Fruit fly (Drosophila melanogaster) whole organism, pupa: Measurements from ENCODE around the gene CG34034.
A peak's percentile ranks its signal among the peaks of the same experiment; 100 is the strongest.

Source experiments
- CG10348 ChIP-seq: fragments of 200-800 bp; sonication (Bioruptor generic); IDR thresholded peaks from 2 replicates; pipeline ENCODE4 v1.3.6; 2022; ENCODE audit warnings: missing biosample characterization, missing genetic modification characterization
- CG12605 ChIP-seq: fragments of 200-800 bp; sonication (Bioruptor generic); IDR thresholded peaks from 2 replicates; pipeline ENCODE4 v1.3.6; 2022; ENCODE audit warnings: missing biosample characterization, missing genetic modification characterization
- CG13204 ChIP-seq: fragments of 200-800 bp; sonication (Bioruptor generic); optimal IDR thresholded peaks from 2 replicates; lab custom pipeline; 2018; ENCODE audit warnings: missing biosample characterization, mild to moderate bottlenecking, missing genetic modification characterization, moderate library complexity
- CG14655 ChIP-seq: fragments of 200-800 bp; sonication (Bioruptor generic); optimal IDR thresholded peaks from 3 replicates; lab custom pipeline; 2017; ENCODE audit warnings: mild to moderate bottlenecking, missing biosample characterization, missing genetic modification reagents, missing genetic modification characterization
- CG15710 ChIP-seq: fragments of 200-800 bp; sonication (Bioruptor generic); optimal IDR thresholded peaks from 2 replicates; lab custom pipeline; 2018; ENCODE audit warnings: missing biosample characterization, mild to moderate bottlenecking, missing genetic modification characterization, moderate library complexity
- CG17806 ChIP-seq: fragments of 200-800 bp; sonication (Bioruptor generic); optimal IDR thresholded peaks from 2 replicates; lab custom pipeline; 2018; ENCODE audit warnings: missing biosample characterization, mild to moderate bottlenecking, missing genetic modification characterization, moderate library complexity
- CG32121 ChIP-seq: fragments of 200-800 bp; sonication (Bioruptor generic); IDR thresholded peaks from 2 replicates; pipeline ENCODE4 v1.3.6; 2022; ENCODE audit warnings: missing biosample characterization, missing genetic modification characterization
- CG34367 ChIP-seq: fragments of 200-800 bp; sonication (Bioruptor generic); optimal IDR thresholded peaks from 2 replicates; lab custom pipeline; 2018; ENCODE audit warnings: missing biosample characterization, mild to moderate bottlenecking, missing genetic modification characterization
- CG4496 ChIP-seq: fragments of 200-800 bp; sonication (Bioruptor generic); IDR thresholded peaks from 3 replicates; pipeline ENCODE4 v1.3.6; 2022; ENCODE audit warnings: missing biosample characterization, missing genetic modification characterization
- CG8159 ChIP-seq: fragments of 200-800 bp; sonication (Bioruptor generic); optimal IDR thresholded peaks from 3 replicates; lab custom pipeline; 2018; ENCODE audit warnings: missing biosample characterization, mild to moderate bottlenecking, missing genetic modification characterization, moderate library complexity
- CG8301 ChIP-seq: fragments of 200-800 bp; sonication (Bioruptor generic); optimal IDR thresholded peaks from 2 replicates; lab custom pipeline; 2018; ENCODE audit warnings: missing biosample characterization, mild to moderate bottlenecking, missing genetic modification characterization
- CG9948 ChIP-seq: fragments of 200-800 bp; sonication (Bioruptor generic); optimal IDR thresholded peaks from 2 replicates; lab custom pipeline; 2018; ENCODE audit warnings: missing biosample characterization, mild to moderate bottlenecking, missing genetic modification characterization, moderate library complexity
- D1 ChIP-seq: fragments of 200-800 bp; sonication (Bioruptor generic); optimal IDR thresholded peaks from 2 replicates; lab custom pipeline; 2018; ENCODE audit warnings: missing biosample characterization, mild to moderate bottlenecking, missing genetic modification characterization, moderate library complexity
- EcR ChIP-seq: fragments of 200-800 bp; sonication (Bioruptor generic); optimal IDR thresholded peaks from 3 replicates; lab custom pipeline; 2019; ENCODE audit warnings: missing biosample characterization, missing genetic modification characterization, mild to moderate bottlenecking, moderate library complexity, missing genetic modification reagents
- Ets98B ChIP-seq: fragments of 200-800 bp; sonication (Bioruptor generic); IDR thresholded peaks from 2 replicates; pipeline ENCODE4 v1.3.6; 2022; ENCODE audit warnings: missing biosample characterization, missing genetic modification characterization
- Pif1A ChIP-seq: fragments of 200-800 bp; sonication (Bioruptor generic); optimal IDR thresholded peaks from 3 replicates; lab custom pipeline; 2016; ENCODE audit warnings: missing biosample characterization, missing genetic modification characterization
- Pif1B ChIP-seq: fragments of 200-800 bp; sonication (Bioruptor generic); optimal IDR thresholded peaks from 3 replicates; lab custom pipeline; 2016; ENCODE audit warnings: missing biosample characterization, missing genetic modification characterization
- Snoo ChIP-seq: fragments of 200-800 bp; sonication (Bioruptor generic); optimal IDR thresholded peaks from 3 replicates; lab custom pipeline; 2017; ENCODE audit warnings: missing biosample characterization, mild to moderate bottlenecking, missing genetic modification characterization, inconsistent platforms
- fd96Ca ChIP-seq: fragments of 200-800 bp; sonication (Bioruptor generic); IDR thresholded peaks from 3 replicates; pipeline ENCODE4 v1.3.6; 2022; ENCODE audit warnings: missing biosample characterization, missing genetic modification characterization
- gl ChIP-seq: fragments of 200-800 bp; sonication (Bioruptor generic); optimal IDR thresholded peaks from 2 replicates; lab custom pipeline; 2018; ENCODE audit warnings: missing biosample characterization, mild to moderate bottlenecking, missing genetic modification characterization
- rn ChIP-seq: fragments of 200-800 bp; sonication (Bioruptor generic); IDR thresholded peaks from 2 replicates; pipeline ENCODE4 v1.3.6; 2022; ENCODE audit warnings: missing biosample characterization, missing genetic modification characterization

CG34034 gene

dm6 chr3R:21719420-21719933 lies 19.4 kb downstream of the CG34034 start, which contains the start of gene CG31176:
TSS of gene CG31176 (minus strand) at chr3R:21719660.
- TF ChIP-seq CG34367 (tag; lab: Kevin White, UChicago), result no peak
- TF ChIP-seq CG13204 (GFP tag; lab: Kevin White, UChicago), result no peak
- no peak for TF ChIP-seq CG4496 (GFP tag; lab: Robert Waterston, UW)
- TF ChIP-seq CG9948 (tag; lab: Kevin White, UChicago), result no peak
- TF ChIP-seq CG12605 (GFP tag; lab: Robert Waterston, UW), result peak; percentile 11; the same call in 1 of the 2 replicates
- no peak for TF ChIP-seq Pif1A

dm6 chr3R:21704439-21704838 lies 34.5 kb downstream of the CG34034 start:
- TF ChIP-seq CG8301 (tag; lab: Kevin White, UChicago) (no peak), CG13204 (GFP tag; lab: Kevin White, UChicago) (no peak), CG12605 (GFP tag; lab: Robert Waterston, UW) (peak; percentile 60; the same call in 1 of the 2 replicates), CG14655 (GFP tag; lab: Kevin White, UChicago) (peak; percentile 14), CG32121 (GFP tag; lab: Robert Waterston, UW) (0 out of 2 replicates have a peak, but pooled peaks have one; percentile 17), CG17806 (tag; lab: Kevin White, UChicago) (no peak), EcR (no peak), Snoo (tag; lab: Kevin White, UChicago) (peak; percentile 67), rn (GFP tag; lab: Robert Waterston, UW) (no peak), gl (tag; lab: Kevin White, UChicago) (no peak), D1 (tag; lab: Kevin White, UChicago) (no peak), Pif1B (GFP tag; lab: Kevin White, UChicago) (peak; percentile 49), fd96Ca (GFP tag; lab: Robert Waterston, UW) (no peak), Ets98B (GFP tag; lab: Robert Waterston, UW) (peak; percentile 58), CG8159 (no peak), CG15710 (tag; lab: Kevin White, UChicago) (no peak), CG10348 (GFP tag; lab: Robert Waterston, UW) (no peak), CG4496 (GFP tag; lab: Robert Waterston, UW) (peak; percentile 65; the same call in 1 of the 3 replicates), CG9948 (tag; lab: Kevin White, UChicago) (no peak), Pif1A (peak; percentile 64), CG34367 (tag; lab: Kevin White, UChicago) (no peak)

- no peak for TF ChIP-seq CG8159
- TF ChIP-seq CG15710 (tag; lab: Kevin White, UChicago), result no peak
- no peak for TF ChIP-seq CG17806 (tag; lab: Kevin White, UChicago)
- peak; percentile 69; the same call in 2 of the 3 replicates for TF ChIP-seq CG4496 (GFP tag; lab: Robert Waterston, UW)
- no peak for TF ChIP-seq gl (tag; lab: Kevin White, UChicago)
- TF ChIP-seq Pif1A, result peak; percentile 46
- TF ChIP-seq CG32121 (GFP tag; lab: Robert Waterston, UW), result peak; percentile 77
- peak; percentile 14 for TF ChIP-seq Snoo (tag; lab: Kevin White, UChicago)
- peak; percentile 22 for TF ChIP-seq Pif1B (GFP tag; lab: Kevin White, UChicago)
- TF ChIP-seq D1 (tag; lab: Kevin White, UChicago), result no peak
- TF ChIP-seq CG14655 (GFP tag; lab: Kevin White, UChicago), result peak; percentile 59
- no peak for TF ChIP-seq CG12605 (GFP tag; lab: Robert Waterston, UW)
- no peak for TF ChIP-seq EcR
- peak; percentile 76 for TF ChIP-seq Ets98B (GFP tag; lab: Robert Waterston, UW)
- TF ChIP-seq fd96Ca (GFP tag; lab: Robert Waterston, UW), result no peak
- TF ChIP-seq CG10348 (GFP tag; lab: Robert Waterston, UW), result 0 out of 2 replicates have a peak, but pooled peaks have one; percentile 11
- TF ChIP-seq CG9948 (tag; lab: Kevin White, UChicago), result no peak
- no peak for TF ChIP-seq CG13204 (GFP tag; lab: Kevin White, UChicago)
- TF ChIP-seq CG8301 (tag; lab: Kevin White, UChicago), result peak; percentile 65
- TF ChIP-seq CG34367 (tag; lab: Kevin White, UChicago), result no peak
- peak; percentile 45; the same call in 1 of the 2 replicates for TF ChIP-seq rn (GFP tag; lab: Robert Waterston, UW)
Observed at dm6 chr3R:21703346-21703745, 35.6 kb downstream of the CG34034 start.

dm6 chr3R:21701529-21701928 lies 37.4 kb downstream of the CG34034 start:
- no peak for TF ChIP-seq CG10348 (GFP tag; lab: Robert Waterston, UW)
- TF ChIP-seq CG4496 (GFP tag; lab: Robert Waterston, UW), result no peak
- TF ChIP-seq CG13204 (GFP tag; lab: Kevin White, UChicago), result no peak
- no peak for TF ChIP-seq gl (tag; lab: Kevin White, UChicago)
- TF ChIP-seq CG34367 (tag; lab: Kevin White, UChicago), result no peak
- TF ChIP-seq Ets98B (GFP tag; lab: Robert Waterston, UW), result no peak
- TF ChIP-seq CG14655 (GFP tag; lab: Kevin White, UChicago), result no peak
- TF ChIP-seq CG8159, result no peak
- TF ChIP-seq rn (GFP tag; lab: Robert Waterston, UW), result no peak
- no peak for TF ChIP-seq fd96Ca (GFP tag; lab: Robert Waterston, UW)
- TF ChIP-seq D1 (tag; lab: Kevin White, UChicago), result no peak
- TF ChIP-seq CG17806 (tag; lab: Kevin White, UChicago), result no peak
- no peak for TF ChIP-seq CG12605 (GFP tag; lab: Robert Waterston, UW)
- TF ChIP-seq CG15710 (tag; lab: Kevin White, UChicago), result no peak
- no peak for TF ChIP-seq EcR

dm6 chr3R:21700458-21700857 lies 38.5 kb downstream of the CG34034 start:
- TF ChIP-seq CG9948 (tag; lab: Kevin White, UChicago) (no peak), CG8301 (tag; lab: Kevin White, UChicago) (no peak), CG8159 (no peak), CG12605 (GFP tag; lab: Robert Waterston, UW) (no peak), D1 (tag; lab: Kevin White, UChicago) (no peak), CG13204 (GFP tag; lab: Kevin White, UChicago) (no peak), rn (GFP tag; lab: Robert Waterston, UW) (no peak), CG14655 (GFP tag; lab: Kevin White, UChicago) (no peak), CG32121 (GFP tag; lab: Robert Waterston, UW) (no peak), gl (tag; lab: Kevin White, UChicago) (no peak), EcR (no peak), Pif1A (no peak), CG4496 (GFP tag; lab: Robert Waterston, UW) (no peak), CG17806 (tag; lab: Kevin White, UChicago) (no peak), CG34367 (tag; lab: Kevin White, UChicago) (no peak), CG10348 (GFP tag; lab: Robert Waterston, UW) (no peak), Pif1B (GFP tag; lab: Kevin White, UChicago) (no peak), fd96Ca (GFP tag; lab: Robert Waterston, UW) (no peak), CG15710 (tag; lab: Kevin White, UChicago) (no peak)
